Worm (Caenorhabditis elegans): ENCODE data around the gene F35H8.2.

- no peak for TF ChIP-seq lsy-2 (tag; optimal IDR thresholded peaks at IDR 0.05)
- no peak for TF ChIP-seq dmd-4 (tag; optimal IDR thresholded peaks at IDR 0.05)
- no peak for TF ChIP-seq nhr-237 (tag; optimal IDR thresholded peaks at IDR 0.05)
- TF ChIP-seq nhr-12 (tag; optimal IDR thresholded peaks at IDR 0.05): no peak
- TF ChIP-seq nhr-23 (tag; optimal IDR thresholded peaks at IDR 0.05): no peak
- TF ChIP-seq lin-13 (GFP tag; optimal IDR thresholded peaks at IDR 0.05): no peak
These were observed 32.3 kb upstream of the F35H8.2 start, which contains the start of gene AH6.17 for ce11 chrII:9522986-9523385.

Data from whole organism, L2 larva.